Worm (Caenorhabditis elegans) whole organism, L3 larva: ENCODE measurements around the gene bath-31.

Experiments
- aly-2 ChIP-seq: fragments of 150-350 bp; optimal IDR thresholded peaks from 2 replicates; lab custom pipeline; 2014; ENCODE audit warnings: missing biosample characterization, missing genetic modification characterization
- ama-1 ChIP-seq: fragments of 150-350 bp; optimal IDR thresholded peaks from 2 replicates; lab custom pipeline; 2018
- ceh-28 ChIP-seq: fragments of 150-350 bp; optimal IDR thresholded peaks from 2 replicates; lab custom pipeline; 2014; ENCODE audit warnings: missing biosample characterization, missing genetic modification reagents, missing genetic modification characterization
- ceh-9 ChIP-seq: sonication (generic microtip); optimal IDR thresholded peaks from 2 replicates; lab custom pipeline; 2018; ENCODE audit warnings: missing biosample characterization, missing genetic modification characterization
- egl-27 ChIP-seq: sonication (generic microtip); optimal IDR thresholded peaks from 4 replicates; lab custom pipeline; 2017; ENCODE audit warnings: missing biosample characterization, missing genetic modification reagents, missing genetic modification characterization
- elt-1 ChIP-seq: fragments of 150-350 bp; optimal IDR thresholded peaks from 2 replicates; lab custom pipeline; 2014; ENCODE audit warnings: missing biosample characterization, missing genetic modification characterization
- elt-2 ChIP-seq: sonication (generic microtip); optimal IDR thresholded peaks from 2 replicates; lab custom pipeline; 2016; ENCODE audit warnings: missing genetic modification reagents, mild to moderate bottlenecking, missing genetic modification characterization, missing compliant biosample characterization
- elt-3 ChIP-seq, 3 experiments: fragments of 150-350 bp in 1 of 3; sonication (generic microtip) in 2 of 3; optimal IDR thresholded peaks; 2 replicates in 2 of 3; 4 replicates in 1 of 3; lab custom pipeline; 2014 to 2017; ENCODE audit warnings: missing biosample characterization in 3 of 3, missing genetic modification characterization in 3 of 3
- fkh-10 ChIP-seq: sonication (generic microtip); optimal IDR thresholded peaks from 2 replicates; lab custom pipeline; 2017; ENCODE audit warnings: missing biosample characterization, missing genetic modification reagents, missing genetic modification characterization
- fkh-2 ChIP-seq: fragments of 150-350 bp; optimal IDR thresholded peaks from 2 replicates; lab custom pipeline; 2014; ENCODE audit warnings: missing biosample characterization, missing genetic modification reagents, missing genetic modification characterization
- hmg-11 ChIP-seq: sonication (generic microtip); optimal IDR thresholded peaks from 2 replicates; lab custom pipeline; 2016; ENCODE audit warnings: missing genetic modification characterization, missing compliant biosample characterization
- jun-1 ChIP-seq: fragments of 150-350 bp; optimal IDR thresholded peaks from 2 replicates; lab custom pipeline; 2014; ENCODE audit warnings: missing biosample characterization, missing genetic modification reagents, missing genetic modification characterization
- lin-15B ChIP-seq: fragments of 150-350 bp; optimal IDR thresholded peaks from 2 replicates; lab custom pipeline; 2014; ENCODE audit warnings: missing biosample characterization, missing genetic modification characterization
- lin-39 ChIP-seq: fragments of 150-350 bp; optimal IDR thresholded peaks from 2 replicates; lab custom pipeline; 2018; ENCODE audit warnings: missing biosample characterization, missing genetic modification reagents, missing genetic modification characterization
- lsy-12 ChIP-seq: sonication (generic microtip); optimal IDR thresholded peaks from 2 replicates; lab custom pipeline; 2016; ENCODE audit warnings: mild to moderate bottlenecking, missing genetic modification characterization, missing compliant biosample characterization
- mdl-1 ChIP-seq: fragments of 150-350 bp; optimal IDR thresholded peaks from 2 replicates; lab custom pipeline; 2014; ENCODE audit warnings: missing biosample characterization, missing genetic modification characterization
- mml-1 ChIP-seq: fragments of 150-350 bp; sonication (generic microtip); optimal IDR thresholded peaks from 3 replicates; lab custom pipeline; 2014; ENCODE audit warnings: missing biosample characterization, missing genetic modification characterization
- nfya-1 ChIP-seq: sonication (generic microtip); optimal IDR thresholded peaks from 2 replicates; lab custom pipeline; 2017; ENCODE audit warnings: missing genetic modification characterization, mild to moderate bottlenecking, missing compliant biosample characterization, antibody characterized with exemption, moderate library complexity; ENCODE audit not compliant: insufficient read depth
- nhr-11 ChIP-seq: fragments of 150-350 bp; optimal IDR thresholded peaks from 2 replicates; lab custom pipeline; 2014; ENCODE audit warnings: missing biosample characterization, missing genetic modification characterization
- nhr-237 ChIP-seq: fragments of 150-350 bp; optimal IDR thresholded peaks from 2 replicates; lab custom pipeline; 2014; ENCODE audit warnings: missing biosample characterization, missing genetic modification characterization
- nhr-25 ChIP-seq: sonication (generic microtip); optimal IDR thresholded peaks from 2 replicates; lab custom pipeline; 2017; ENCODE audit warnings: missing biosample characterization, missing genetic modification characterization
- nhr-28 ChIP-seq: fragments of 150-350 bp; optimal IDR thresholded peaks from 2 replicates; lab custom pipeline; 2014; ENCODE audit warnings: missing biosample characterization, missing genetic modification characterization
- nhr-76 ChIP-seq: fragments of 150-350 bp; sonication (generic microtip); optimal IDR thresholded peaks from 5 replicates; lab custom pipeline; 2014; ENCODE audit warnings: missing biosample characterization, missing genetic modification characterization
- nhr-77 ChIP-seq: fragments of 150-350 bp; optimal IDR thresholded peaks from 2 replicates; lab custom pipeline; 2014; ENCODE audit warnings: missing biosample characterization, missing genetic modification characterization
- pha-4 ChIP-seq: fragments of 150-350 bp; optimal IDR thresholded peaks from 2 replicates; lab custom pipeline; 2014; ENCODE audit warnings: missing biosample characterization, missing genetic modification reagents, missing genetic modification characterization
- pqm-1 ChIP-seq: fragments of 150-350 bp; optimal IDR thresholded peaks from 2 replicates; lab custom pipeline; 2017; ENCODE audit warnings: missing biosample characterization, missing genetic modification characterization, inconsistent platforms
- sea-2 ChIP-seq: fragments of 150-350 bp; sonication (generic microtip); optimal IDR thresholded peaks from 4 replicates; lab custom pipeline; 2014; ENCODE audit warnings: missing biosample characterization, missing genetic modification reagents, missing genetic modification characterization
- skn-1 ChIP-seq: fragments of 150-350 bp; optimal IDR thresholded peaks from 2 replicates; lab custom pipeline; 2014; ENCODE audit warnings: missing biosample characterization, missing genetic modification characterization
- tbx-2 ChIP-seq: sonication (generic microtip); optimal IDR thresholded peaks from 2 replicates; lab custom pipeline; 2016; ENCODE audit warnings: mild to moderate bottlenecking, missing genetic modification characterization, missing compliant biosample characterization
- unc-39 ChIP-seq: sonication (generic microtip); optimal IDR thresholded peaks from 4 replicates; lab custom pipeline; 2017; ENCODE audit warnings: missing biosample characterization, missing genetic modification characterization
- unc-62 ChIP-seq: fragments of 150-350 bp; sonication (generic microtip); optimal IDR thresholded peaks from 4 replicates; lab custom pipeline; 2014; ENCODE audit warnings: missing biosample characterization, missing genetic modification reagents, missing genetic modification characterization
- ztf-4 ChIP-seq: fragments of 150-350 bp; optimal IDR thresholded peaks from 2 replicates; lab custom pipeline; 2014; ENCODE audit warnings: missing biosample characterization, missing genetic modification characterization

The bath-31 gene

ce11 chrII:3716961-3717360 is 14.8 kb upstream of the bath-31 start, which contains the start of gene fbxc-52:
Gene fbxc-52, plus strand, starts transcription at chrII:3717261.
- TF ChIP-seq nhr-25 (tag; lab: Kevin White, UChicago) (peak; percentile 45), lin-15B (tag; lab: Kevin White, UChicago) (no peak)

DNA sequence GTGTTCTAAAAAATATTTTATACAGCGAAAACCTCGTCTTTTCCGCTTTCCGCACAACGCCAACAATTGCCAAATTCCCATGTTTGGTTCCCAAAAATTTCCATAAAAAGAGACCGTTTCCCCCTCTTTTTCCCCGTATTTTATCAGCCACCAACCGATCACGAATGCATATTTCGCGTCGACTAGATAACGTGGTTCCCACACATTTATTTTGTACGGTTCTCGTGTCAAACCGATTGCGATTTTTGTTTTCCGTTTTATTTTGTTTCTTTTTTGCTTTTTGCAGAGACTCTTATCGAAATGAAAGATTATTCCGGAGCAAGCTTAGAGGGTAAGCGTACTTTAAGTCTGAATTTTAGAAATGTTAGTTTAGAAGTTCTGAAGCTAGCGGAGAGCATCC is 10.8 kb upstream of the bath-31 start, which contains the start of gene C46E10.3:
Gene C46E10.3 (plus strand): TSS at position 301 of the 400 bp plus-strand sequence.
- TF ChIP-seq lin-15B (tag; lab: Kevin White, UChicago) (no peak), hmg-11 (no peak), aly-2 (tag; lab: Kevin White, UChicago) (no peak), elt-3 (tag; optimal IDR thresholded peaks at IDR 0.05; lab: Kevin White, UChicago) (no peak), pqm-1 (tag; lab: Kevin White, UChicago) (no peak), pha-4 (no peak), nhr-77 (tag; lab: Kevin White, UChicago) (no peak)

DNA sequence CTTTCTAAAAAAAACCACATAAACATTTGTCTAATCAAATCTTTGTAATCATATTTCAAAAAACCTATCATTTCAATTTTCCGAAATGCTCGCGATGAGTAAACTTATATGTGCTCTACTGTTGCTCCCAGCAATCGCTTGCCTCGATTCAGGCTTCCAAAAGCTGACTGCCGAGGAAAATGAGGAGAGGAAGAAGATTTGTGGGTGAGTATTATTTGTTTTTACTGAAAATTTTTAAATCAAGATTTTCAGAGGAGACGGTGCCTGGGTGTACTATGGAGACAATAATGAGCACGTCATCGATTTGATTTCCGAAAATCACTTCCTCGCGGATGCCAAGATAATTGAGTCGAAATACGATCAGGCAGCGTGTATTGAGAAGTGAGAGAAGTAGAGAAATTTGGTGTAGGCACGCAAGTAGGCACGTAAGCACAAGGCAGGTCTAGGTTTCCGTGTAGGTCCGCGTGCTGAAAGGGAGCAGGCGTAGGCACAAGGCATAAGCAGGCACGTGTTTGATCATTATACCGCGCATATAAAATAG is 7.5 kb upstream of the bath-31 start, which contains the start of gene C46E10.1:
Gene C46E10.1 (plus strand): TSS at position 51 of the 541 bp plus-strand sequence.
- TF ChIP-seq elt-1 (no peak), ama-1 (lab: Kevin White, UChicago) (no peak), lsy-12 (tag; lab: Kevin White, UChicago) (no peak)

DNA sequence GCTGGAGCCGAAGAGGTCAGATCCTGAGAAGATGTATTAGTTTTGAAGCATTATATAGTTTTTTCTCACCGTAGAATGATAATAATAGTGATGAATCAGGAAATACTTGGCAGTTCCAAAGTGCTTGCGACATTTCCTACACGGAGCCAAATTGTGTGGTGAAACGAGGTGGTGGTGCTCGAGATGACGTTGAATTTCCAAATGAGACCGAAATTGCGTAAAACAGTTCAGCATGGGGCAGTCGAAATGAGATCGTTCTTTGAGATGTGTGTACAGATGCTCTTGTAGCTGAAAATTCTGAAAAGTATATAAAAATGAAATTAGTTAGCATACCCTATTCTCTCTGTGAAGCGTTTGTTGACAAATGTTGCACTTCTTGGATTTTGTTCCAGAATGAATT is 3.8 kb upstream of the bath-31 start, which contains the start of gene C46E10.8:
Gene C46E10.8 (minus strand): TSS at position 101 of the 400 bp plus-strand sequence.
- TF ChIP-seq nhr-28 (tag; lab: Kevin White, UChicago) (no peak), mdl-1 (no peak), nfya-1 (tag; lab: Kevin White, UChicago) (no peak), elt-2 (tag; lab: Kevin White, UChicago) (no peak), sea-2 (GFP tag; lab: Kevin White, UChicago) (no peak), mml-1 (tag; lab: Kevin White, UChicago) (no peak), tbx-2 (no peak), egl-27 (tag; lab: Kevin White, UChicago) (no peak), pqm-1 (tag; lab: Kevin White, UChicago) (no peak), lin-39 (tag; lab: Kevin White, UChicago) (no peak), nhr-11 (tag; lab: Kevin White, UChicago) (no peak)

DNA sequence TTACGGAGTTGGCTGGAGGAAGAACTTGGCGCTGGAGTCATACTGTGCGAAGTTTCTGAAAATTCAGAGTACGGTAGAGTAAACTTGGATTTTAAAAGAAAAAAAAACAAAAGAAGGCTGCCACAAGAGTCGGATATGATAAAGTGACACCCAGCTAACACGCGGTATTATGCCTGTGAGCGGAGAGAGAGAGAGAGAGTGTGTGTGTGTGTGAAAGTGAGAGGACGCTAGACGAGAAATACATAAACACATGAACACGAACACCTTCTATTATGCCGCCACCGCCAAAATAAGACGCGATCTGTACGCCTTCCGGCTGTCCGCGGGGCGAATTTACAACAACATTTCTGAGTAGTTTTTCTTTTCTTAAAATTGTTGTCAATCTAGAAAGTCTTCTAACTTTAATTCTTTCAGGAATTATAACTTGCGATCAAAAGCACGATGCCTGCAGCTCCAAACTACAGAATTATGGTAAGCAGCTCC is 5.2 kb downstream of the bath-31 start, which contains the start of gene F12E12.6:
Gene F12E12.6 (minus strand): TSS at position 51 of the 483 bp plus-strand sequence.
- TF ChIP-seq nhr-76 (tag; lab: Kevin White, UChicago) (no peak), hmg-11 (no peak), nfya-1 (tag; lab: Kevin White, UChicago) (no peak), ama-1 (lab: Kevin White, UChicago) (no peak), unc-39 (tag; lab: Kevin White, UChicago) (no peak), nhr-11 (tag; lab: Kevin White, UChicago) (no peak), pqm-1 (tag; lab: Kevin White, UChicago) (no peak), unc-62 (GFP tag; lab: Kevin White, UChicago) (no peak), ceh-28 (tag; lab: Kevin White, UChicago) (no peak)

DNA sequence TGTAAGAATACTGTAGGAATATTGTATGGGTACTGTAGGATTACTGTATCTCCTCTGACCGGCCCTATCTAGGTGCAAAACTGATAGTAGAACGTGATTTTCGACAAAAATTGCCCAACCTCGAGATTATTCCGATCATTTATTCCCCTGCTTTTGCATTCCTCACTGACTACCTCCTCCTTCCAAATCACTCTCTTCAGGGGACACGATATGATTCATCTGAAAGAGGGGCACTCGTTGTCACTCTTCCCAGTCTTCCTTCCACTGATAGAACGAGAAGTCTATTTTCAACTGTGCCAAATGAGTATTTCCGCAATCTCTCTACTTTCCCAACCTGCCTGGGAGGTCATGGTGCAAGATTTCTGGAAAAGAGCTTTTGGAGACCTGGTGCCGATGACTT is 7.9 kb downstream of the bath-31 start, which contains the start of gene F12E12.2:
Gene F12E12.2 (plus strand): TSS at position 301 of the 400 bp plus-strand sequence.
- TF ChIP-seq ceh-9 (tag; lab: Kevin White, UChicago) (no peak), nhr-28 (tag; lab: Kevin White, UChicago) (no peak), skn-1 (tag; lab: Kevin White, UChicago) (no peak), sea-2 (GFP tag; lab: Kevin White, UChicago) (no peak), ztf-4 (tag; lab: Kevin White, UChicago) (no peak), nhr-237 (tag; lab: Kevin White, UChicago) (no peak), fkh-10 (GFP tag; lab: Kevin White, UChicago) (no peak), pha-4 (no peak), tbx-2 (no peak), nfya-1 (tag; lab: Kevin White, UChicago) (no peak), jun-1 (tag; lab: Kevin White, UChicago) (no peak), mdl-1 (no peak), aly-2 (tag; lab: Kevin White, UChicago) (no peak), fkh-2 (tag; lab: Kevin White, UChicago) (no peak)
- TF ChIP-seq, all 47 proteins: peak for 0
